Fruit fly (Drosophila melanogaster): Measurements from ENCODE around the gene Aldh7A1.

Aldh7A1 gene

DNA sequence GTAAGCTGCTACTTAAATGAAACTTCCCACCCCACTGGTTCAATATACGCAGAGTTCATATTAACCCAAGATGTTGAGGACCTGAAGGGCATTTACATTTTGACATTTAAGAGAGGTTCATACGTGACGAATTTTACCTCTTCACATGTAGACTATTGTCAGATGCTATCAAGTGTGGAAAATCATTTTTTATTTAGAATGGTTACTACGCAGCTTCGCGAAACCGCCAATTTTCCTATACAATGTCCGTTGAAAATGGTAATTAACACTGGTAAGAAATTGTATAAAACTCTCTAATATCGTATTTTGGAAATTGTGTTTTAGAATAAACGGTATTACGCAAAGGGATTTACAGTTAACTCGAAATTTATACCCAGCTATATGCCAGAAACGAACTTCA, 32.2 kb downstream of the Aldh7A1 start:
- TF ChIP-seq Sox14 (GFP tag; optimal IDR thresholded peaks at IDR 0.05) (no peak), acj6 (GFP tag; optimal IDR thresholded peaks at IDR 0.05) (no peak), CG34406 (GFP tag; optimal IDR thresholded peaks at IDR 0.05) (no peak), CG15336 (GFP tag; IDR thresholded peaks at IDR 0.05) (no peak), OdsH (GFP tag; optimal IDR thresholded peaks at IDR 0.05) (no peak), CG7368 (GFP tag; optimal IDR thresholded peaks at IDR 0.05) (no peak), dac (GFP tag; optimal IDR thresholded peaks at IDR 0.05) (no peak), CG6792 (GFP tag; optimal IDR thresholded peaks at IDR 0.05) (no peak)

DNA sequence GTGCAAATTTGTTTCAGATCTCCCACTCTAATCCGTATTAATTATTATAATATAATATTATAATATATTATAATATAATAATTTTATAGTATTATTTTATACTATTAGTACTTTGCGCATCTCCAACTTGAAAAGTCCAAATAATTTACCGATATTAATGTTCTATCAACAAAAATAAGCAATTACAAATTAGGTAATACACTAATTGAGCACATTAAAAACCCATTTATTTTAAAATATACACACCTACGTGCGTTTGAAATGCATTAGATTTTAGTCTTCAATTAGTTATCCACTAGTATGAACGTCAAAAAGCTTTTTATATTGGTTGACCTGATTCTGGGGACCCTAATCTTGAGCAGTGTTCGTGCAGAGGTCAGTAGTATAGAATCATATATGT, 32.7 kb downstream of the Aldh7A1 start, which contains the start of gene CG33647:
TSS of gene CG33647 (plus strand) at position 301 of the 400 bp plus-strand sequence.
- no peak for TF ChIP-seq ss (GFP tag; optimal IDR thresholded peaks at IDR 0.05)
- no peak for TF ChIP-seq CG15336 (GFP tag; IDR thresholded peaks at IDR 0.05)
- no peak for TF ChIP-seq CG4318 (GFP tag; optimal IDR thresholded peaks at IDR 0.05)
- TF ChIP-seq acj6 (GFP tag; optimal IDR thresholded peaks at IDR 0.05): no peak
- no peak for TF ChIP-seq OdsH (GFP tag; optimal IDR thresholded peaks at IDR 0.05)
- no peak for TF ChIP-seq Smox (GFP tag; optimal IDR thresholded peaks at IDR 0.05)

DNA sequence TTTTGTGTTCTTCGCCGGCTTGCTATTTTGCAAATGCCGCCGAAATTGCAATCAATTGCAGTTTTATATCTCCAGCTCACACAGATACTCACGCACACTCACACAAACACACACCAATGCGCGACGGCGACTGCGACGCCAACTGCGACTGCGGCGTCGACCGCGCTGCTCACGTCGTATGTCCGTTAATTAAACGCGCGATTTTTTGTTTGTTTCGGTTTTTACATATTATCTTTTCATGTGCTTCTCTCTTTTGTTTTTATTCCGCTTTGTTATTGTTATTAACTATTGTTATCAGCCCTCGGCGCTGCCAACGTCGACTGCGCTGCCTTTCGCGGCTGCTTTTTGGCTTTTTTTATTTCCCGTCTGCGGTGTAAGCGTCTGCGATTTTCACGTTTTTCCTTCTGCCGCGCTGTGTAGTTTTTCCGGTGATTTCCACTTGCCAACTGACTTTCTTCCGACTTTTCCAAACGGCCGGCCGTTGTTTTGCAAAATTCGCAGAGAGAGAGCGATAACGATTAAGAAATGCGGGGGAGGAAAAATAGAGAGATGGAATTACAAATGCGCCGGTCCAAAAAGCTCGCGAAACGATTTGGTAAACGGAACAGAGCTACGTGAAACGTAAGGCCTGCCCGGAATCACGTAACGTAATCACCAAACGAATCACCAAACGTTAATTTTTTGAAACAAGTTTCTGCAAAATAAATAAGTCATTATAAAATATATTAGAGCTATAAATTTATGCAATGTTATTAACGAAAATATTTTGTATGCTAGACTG, 33.6 kb downstream of the Aldh7A1 start, which contains the start of gene fz2:
TSS of gene fz2 (minus strand) at position 452 of the 781 bp plus-strand sequence.
- TF ChIP-seq eg (GFP tag; IDR thresholded peaks at IDR 0.05) (0 out of 3 replicates have a peak, but pooled peaks have one; percentile 8), fd59A (GFP tag; optimal IDR thresholded peaks at IDR 0.05) (no peak), Eip78C (GFP tag) (peak; percentile 7), CG8119 (GFP tag; IDR thresholded peaks at IDR 0.05) (peak; percentile 25; the same call in 1 of the 3 replicates), CG10669 (GFP tag; optimal IDR thresholded peaks at IDR 0.05) (no peak), CG6163 (GFP tag; IDR thresholded peaks at IDR 0.05) (0 out of 3 replicates have a peak, but pooled peaks have one; percentile 15)

DNA sequence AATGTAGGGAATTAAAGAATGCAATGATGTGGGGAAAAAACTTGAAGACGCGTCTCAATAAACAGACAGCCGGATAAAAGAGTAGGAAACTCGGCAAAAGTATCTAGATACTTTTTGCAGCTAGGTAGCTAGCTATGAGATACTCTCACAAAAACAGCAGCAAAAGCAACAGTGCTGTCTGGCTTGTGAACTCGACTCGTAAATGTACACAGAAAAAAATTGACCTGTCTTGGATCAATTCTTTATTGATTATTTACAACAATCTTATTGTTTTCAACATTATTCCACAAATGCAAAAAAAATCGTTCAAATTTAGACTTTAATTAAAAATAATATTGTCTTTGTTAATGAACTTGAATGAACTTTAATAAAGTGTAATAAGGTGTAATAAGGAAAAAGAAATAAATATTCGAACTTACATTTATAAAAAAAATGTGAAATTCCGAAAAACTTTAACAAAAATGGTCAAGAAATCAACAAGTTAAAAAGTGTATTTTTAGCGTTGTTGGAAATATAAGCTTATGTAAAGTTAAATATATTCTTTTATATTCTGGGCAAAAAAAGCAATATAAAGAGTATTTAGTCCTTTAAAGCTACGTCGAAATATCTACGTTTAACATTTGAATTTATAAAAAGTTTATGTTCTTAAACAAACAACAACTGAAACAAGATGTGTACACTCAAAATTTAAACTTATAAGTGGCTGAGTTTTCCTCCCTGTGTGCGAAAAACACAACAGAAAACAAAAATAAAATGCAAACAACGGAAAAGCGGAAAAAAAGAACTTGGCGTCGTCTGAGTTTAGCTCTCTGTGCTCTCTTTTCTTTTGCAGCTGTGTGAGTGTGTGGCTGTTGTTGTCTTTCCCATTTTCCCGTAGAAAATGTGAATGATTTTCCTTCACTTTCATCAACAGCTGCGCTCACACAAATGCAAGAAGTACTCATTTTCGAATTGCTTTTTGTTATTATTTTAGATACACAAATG, 34.6 kb downstream of the Aldh7A1 start:
- TF ChIP-seq Eip78C (GFP tag) (peak; percentile 83), CG10669 (GFP tag; optimal IDR thresholded peaks at IDR 0.05) (peak; percentile 16), Blimp-1 (GFP tag; optimal IDR thresholded peaks at IDR 0.05) (no peak), eg (GFP tag; IDR thresholded peaks at IDR 0.05) (peak; percentile 93), Ets21C (GFP tag; optimal IDR thresholded peaks at IDR 0.05) (no peak), CG7368 (GFP tag; optimal IDR thresholded peaks at IDR 0.05) (no peak), Eip75B (GFP tag; optimal IDR thresholded peaks at IDR 0.05) (no peak), CG3919 (GFP tag; optimal IDR thresholded peaks at IDR 0.05) (peak; percentile 9), CG6792 (GFP tag; optimal IDR thresholded peaks at IDR 0.05) (no peak), achi (GFP tag; optimal IDR thresholded peaks at IDR 0.05) (peak; percentile 7), CG8119 (GFP tag; IDR thresholded peaks at IDR 0.05) (peak; percentile 67), dac (GFP tag; optimal IDR thresholded peaks at IDR 0.05) (peak; percentile 54), esn (GFP tag; optimal IDR thresholded peaks at IDR 0.05) (peak; percentile 15), OdsH (GFP tag; optimal IDR thresholded peaks at IDR 0.05) (no peak), Hr39 (GFP tag; optimal IDR thresholded peaks at IDR 0.05) (no peak), CG4318 (GFP tag; optimal IDR thresholded peaks at IDR 0.05) (peak; percentile 38), vri (GFP tag; optimal IDR thresholded peaks at IDR 0.05) (no peak), CG1621 (tag; optimal IDR thresholded peaks at IDR 0.05) (peak; percentile 34), Lpt (GFP tag; optimal IDR thresholded peaks at IDR 0.05) (peak; percentile 60), Smox (GFP tag; optimal IDR thresholded peaks at IDR 0.05) (no peak), CG11294 (GFP tag; IDR thresholded peaks at IDR 0.05) (peak; percentile 20; the same call in 1 of the 2 replicates), CG10631 (GFP tag; optimal IDR thresholded peaks at IDR 0.05) (peak; percentile 27), topi (GFP tag; optimal IDR thresholded peaks at IDR 0.05) (no peak), CG6163 (GFP tag; IDR thresholded peaks at IDR 0.05) (peak; percentile 83), Hr4 (GFP tag; optimal IDR thresholded peaks at IDR 0.05) (peak; percentile 59), CG15336 (GFP tag; IDR thresholded peaks at IDR 0.05) (peak; percentile 71), pdm3 (GFP tag; optimal IDR thresholded peaks at IDR 0.05) (peak; percentile 12), fd59A (GFP tag; optimal IDR thresholded peaks at IDR 0.05) (no peak), CG32006 (GFP tag; optimal IDR thresholded peaks at IDR 0.05) (peak; percentile 82), dsx (GFP tag; optimal IDR thresholded peaks at IDR 0.05; ENCODE audit: poor library complexity, severe bottlenecking) (no peak), svp (GFP tag) (peak; percentile 52), Met (GFP tag; optimal IDR thresholded peaks at IDR 0.05) (no peak), Gug (GFP tag; IDR thresholded peaks at IDR 0.05) (0 out of 2 replicates have a peak, but pooled peaks have one; percentile 19), spab (GFP tag; optimal IDR thresholded peaks at IDR 0.05) (no peak), CG16779 (tag; optimal IDR thresholded peaks at IDR 0.05) (peak; percentile 50)

All from whole organism, prepupa.